Fruit fly (Drosophila melanogaster) whole organism, wandering third instar larva: ENCODE measurements around the gene Fst.

ENCODE experiments used
- Abd-B ChIP-seq: fragments of >200 bp; optimal IDR thresholded peaks from 2 replicates; lab custom pipeline; 2017; ENCODE audit warnings: missing biosample characterization, missing genetic modification characterization
- CG32264 ChIP-seq: fragments of 200-800 bp; sonication (Bioruptor generic); optimal IDR thresholded peaks from 2 replicates; lab custom pipeline; 2016; ENCODE audit warnings: missing biosample characterization, missing genetic modification characterization
- CG9705 ChIP-seq: fragments of 200-800 bp; sonication (Bioruptor generic); optimal IDR thresholded peaks from 2 replicates; lab custom pipeline; 2018; ENCODE audit warnings: missing biosample characterization, mild to moderate bottlenecking, missing genetic modification characterization
- CrebA ChIP-seq: fragments of 200-800 bp; sonication (Bioruptor generic); optimal IDR thresholded peaks from 2 replicates; lab custom pipeline; 2016; ENCODE audit warnings: missing biosample characterization, mild to moderate bottlenecking, missing genetic modification characterization, borderline replicate concordance
- Dfd ChIP-seq: fragments of >200 bp; optimal IDR thresholded peaks from 2 replicates; lab custom pipeline; 2017; ENCODE audit warnings: missing biosample characterization, missing genetic modification characterization
- Dif ChIP-seq: fragments of 200-275, 200-300 bp; sonication (Bioruptor generic); optimal IDR thresholded peaks from 2 replicates; lab custom pipeline; 2018; ENCODE audit warnings: missing biosample characterization, missing genetic modification characterization; ENCODE audit not compliant: partially characterized antibody
- GATAd ChIP-seq: sonication (Bioruptor generic); optimal IDR thresholded peaks from 2 replicates; lab custom pipeline; 2016; ENCODE audit warnings: missing biosample characterization, missing genetic modification characterization
- HLH106 ChIP-seq: fragments of 200-800 bp; optimal IDR thresholded peaks from 3 replicates; lab custom pipeline; 2019; ENCODE audit warnings: missing biosample characterization, mild to moderate bottlenecking, missing genetic modification characterization, moderate library complexity
- Hnf4 ChIP-seq: fragments of 200-800 bp; sonication (Bioruptor generic); optimal IDR thresholded peaks from 2 replicates; lab custom pipeline; 2016; ENCODE audit warnings: missing biosample characterization, mild to moderate bottlenecking, missing genetic modification characterization
- Hr78 ChIP-seq: fragments of >200 bp; optimal IDR thresholded peaks from 2 replicates; lab custom pipeline; 2017; ENCODE audit warnings: missing biosample characterization, missing genetic modification characterization
- Hr83 ChIP-seq: fragments of 200-300 bp; sonication (Bioruptor generic); optimal IDR thresholded peaks from 2 replicates; lab custom pipeline; 2016; ENCODE audit warnings: missing biosample characterization, mild to moderate bottlenecking, missing genetic modification characterization, moderate library complexity; ENCODE audit not compliant: poor library complexity, severe bottlenecking
- Jra ChIP-seq: sonication (Bioruptor generic); optimal IDR thresholded peaks from 2 replicates; lab custom pipeline; 2016; ENCODE audit warnings: missing biosample characterization, missing genetic modification characterization
- Mio ChIP-seq: sonication (Bioruptor generic); optimal IDR thresholded peaks from 2 replicates; lab custom pipeline; 2016; ENCODE audit warnings: missing biosample characterization, missing genetic modification characterization
- Myc ChIP-seq: fragments of >200 bp; optimal IDR thresholded peaks from 2 replicates; lab custom pipeline; 2017
- N ChIP-seq: fragments of >200 bp; optimal IDR thresholded peaks from 2 replicates; lab custom pipeline; 2018; ENCODE audit warnings: missing biosample characterization, missing external identifiers, missing genetic modification characterization
- OdsH ChIP-seq: fragments of 200-800 bp; sonication (Bioruptor generic); optimal IDR thresholded peaks from 2 replicates; lab custom pipeline; 2016; ENCODE audit warnings: missing biosample characterization, mild to moderate bottlenecking, missing genetic modification characterization
- Rel ChIP-seq, 2 experiments: fragments of 200-800 bp; sonication (Bioruptor generic) in 1 of 2; optimal IDR thresholded peaks; 2 replicates in 1 of 2; 3 replicates in 1 of 2; lab custom pipeline; 2016 to 2019; ENCODE audit warnings: mild to moderate bottlenecking in 2 of 2, missing biosample characterization in 2 of 2, missing genetic modification characterization in 2 of 2, moderate library complexity in 1 of 2
- Sp1 ChIP-seq: fragments of 200-800 bp; sonication (Bioruptor generic); optimal IDR thresholded peaks from 3 replicates; lab custom pipeline; 2019; ENCODE audit warnings: missing biosample characterization, mild to moderate bottlenecking, missing genetic modification characterization, moderate library complexity
- Vsx2 ChIP-seq: fragments of 200-300, 225-300 bp; sonication (Bioruptor generic); optimal IDR thresholded peaks from 2 replicates; lab custom pipeline; 2018; ENCODE audit warnings: missing biosample characterization, missing genetic modification characterization; ENCODE audit not compliant: partially characterized antibody
- br ChIP-seq: fragments of 200-800 bp; sonication (Bioruptor generic); optimal IDR thresholded peaks from 2 replicates; lab custom pipeline; 2016; ENCODE audit warnings: missing biosample characterization, missing genetic modification characterization
- brk ChIP-seq: fragments of 200-800 bp; sonication (Bioruptor generic); optimal IDR thresholded peaks from 2 replicates; lab custom pipeline; 2016; ENCODE audit warnings: missing biosample characterization, mild to moderate bottlenecking, missing genetic modification characterization
- dl ChIP-seq, 2 experiments: fragments of 175-275, 200-275 bp in 1 of 2; fragments of 200-275 bp in 1 of 2; sonication (Bioruptor generic); optimal IDR thresholded peaks; lab custom pipeline; 2018; ENCODE audit warnings: mild to moderate bottlenecking in 2 of 2, missing biosample characterization in 2 of 2, missing genetic modification characterization in 2 of 2, moderate library complexity in 2 of 2; ENCODE audit not compliant: partially characterized antibody in 2 of 2, insufficient read depth in 1 of 2
- dmrt93B ChIP-seq: fragments of 200-800 bp; sonication (Bioruptor generic); optimal IDR thresholded peaks from 2 replicates; lab custom pipeline; 2018; ENCODE audit warnings: missing biosample characterization, mild to moderate bottlenecking, missing genetic modification characterization
- dsf ChIP-seq: sonication (Bioruptor generic); optimal IDR thresholded peaks from 2 replicates; lab custom pipeline; 2016; ENCODE audit warnings: missing biosample characterization, missing genetic modification characterization, borderline replicate concordance
- ey ChIP-seq: fragments of 200-800 bp; sonication (Bioruptor generic); optimal IDR thresholded peaks from 2 replicates; lab custom pipeline; 2016; ENCODE audit warnings: missing biosample characterization, missing genetic modification characterization
- foxo ChIP-seq, 2 experiments: fragments of 200-800 bp; sonication (Bioruptor generic); optimal IDR thresholded peaks; 2 replicates in 1 of 2; 3 replicates in 1 of 2; lab custom pipeline; 2016 to 2017; ENCODE audit warnings: missing biosample characterization in 2 of 2, missing genetic modification characterization in 2 of 2
- fru ChIP-seq: fragments of 200-800 bp; sonication (Bioruptor generic); optimal IDR thresholded peaks from 3 replicates; lab custom pipeline; 2016; ENCODE audit warnings: missing biosample characterization, mild to moderate bottlenecking, missing genetic modification characterization
- h ChIP-seq: fragments of 200-800 bp; sonication (Bioruptor generic); optimal IDR thresholded peaks from 3 replicates; lab custom pipeline; 2016; ENCODE audit warnings: missing biosample characterization, mild to moderate bottlenecking, missing genetic modification characterization
- jim ChIP-seq: fragments of 175-275, 200-325 bp; sonication (Bioruptor generic); optimal IDR thresholded peaks from 2 replicates; lab custom pipeline; 2016; ENCODE audit warnings: missing biosample characterization, mild to moderate bottlenecking, missing genetic modification characterization
- lola ChIP-seq: fragments of >200 bp; optimal IDR thresholded peaks from 2 replicates; lab custom pipeline; 2017; ENCODE audit warnings: missing biosample characterization, missing genetic modification characterization
- pan ChIP-seq: fragments of >200 bp; optimal IDR thresholded peaks from 2 replicates; lab custom pipeline; 2017
- psq ChIP-seq: fragments of 200-800 bp; sonication (Bioruptor generic); optimal IDR thresholded peaks from 3 replicates; lab custom pipeline; 2017; ENCODE audit warnings: missing biosample characterization, mild to moderate bottlenecking, missing genetic modification characterization, moderate library complexity
- rgr ChIP-seq: fragments of 200-800 bp; sonication (Bioruptor generic); optimal IDR thresholded peaks from 3 replicates; lab custom pipeline; 2016; ENCODE audit warnings: missing biosample characterization, mild to moderate bottlenecking, missing genetic modification characterization
- sage ChIP-seq: fragments of 200-800 bp; sonication (Bioruptor generic); optimal IDR thresholded peaks from 2 replicates; lab custom pipeline; 2016; ENCODE audit warnings: missing biosample characterization, mild to moderate bottlenecking, missing genetic modification characterization
- sv ChIP-seq: fragments of 200-800 bp; sonication (Bioruptor generic); optimal IDR thresholded peaks from 3 replicates; lab custom pipeline; 2016; ENCODE audit warnings: missing biosample characterization, missing genetic modification characterization
- tai ChIP-seq: sonication (Bioruptor generic); optimal IDR thresholded peaks from 2 replicates; lab custom pipeline; 2016; ENCODE audit warnings: missing biosample characterization, missing genetic modification characterization
- usp ChIP-seq: fragments of >200 bp; optimal IDR thresholded peaks from 2 replicates; lab custom pipeline; 2017; ENCODE audit warnings: missing biosample characterization, missing genetic modification characterization
- woc ChIP-seq: sonication (Bioruptor generic); optimal IDR thresholded peaks from 2 replicates; lab custom pipeline; 2016; ENCODE audit warnings: missing biosample characterization, mild to moderate bottlenecking, missing genetic modification characterization

Fst gene

dm6 chr3R:9631564-9631963 is 14.4 kb downstream of the Fst start, which contains the start of gene SpdS:
TSS of gene SpdS (plus strand) at chr3R:9631641.
- no peak for TF ChIP-seq Rel (GFP tag; optimal IDR thresholded peaks at IDR 0.05; lab: Kevin White, UChicago)
- TF ChIP-seq Rel (tag; optimal IDR thresholded peaks at IDR 0.05; lab: Kevin White, UChicago), result peak; percentile 48
- TF ChIP-seq Jra (GFP tag; lab: Kevin White, UChicago), result no peak

DNA sequence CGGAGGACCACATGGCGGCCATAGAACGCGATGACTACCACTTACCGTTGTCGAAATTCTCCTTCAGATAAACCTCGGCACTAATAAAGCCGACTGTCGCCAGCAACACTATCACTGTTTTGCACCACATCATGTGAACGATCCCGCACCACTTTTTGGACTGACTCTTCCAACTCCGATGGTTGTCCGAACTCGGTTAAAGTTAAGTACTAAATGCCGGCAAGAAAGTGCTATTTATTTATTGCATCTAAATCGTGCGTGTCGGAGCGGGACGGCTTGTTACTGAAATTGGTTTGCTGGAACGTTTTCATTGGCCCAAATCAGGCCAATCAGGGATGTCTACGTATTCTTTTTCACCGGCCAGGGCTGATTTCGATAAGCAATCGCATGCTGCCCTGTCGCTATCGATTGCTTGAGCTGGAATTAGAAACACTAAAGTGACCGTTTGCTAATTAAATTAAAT is 15.3 kb downstream of the Fst start, which contains the start of gene Calr:
TSS of gene Calr (minus strand) at position 219 of the 463 bp plus-strand sequence.
- TF ChIP-seq Hnf4 (GFP tag; lab: Kevin White, UChicago) (peak; percentile 61), fru (peak; percentile 13), Vsx2 (GFP tag; lab: Kevin White, UChicago) (no peak), psq (GFP tag; lab: Kevin White, UChicago) (peak; percentile 81), rgr (peak; percentile 64), tai (GFP tag; lab: Kevin White, UChicago) (no peak), usp (GFP tag; lab: Kevin White, UChicago) (no peak), Dfd (GFP tag; lab: Kevin White, UChicago) (no peak), Rel (GFP tag; optimal IDR thresholded peaks at IDR 0.05; lab: Kevin White, UChicago) (peak; percentile 48), Rel (tag; optimal IDR thresholded peaks at IDR 0.05; lab: Kevin White, UChicago) (peak; percentile 52), CG32264 (GFP tag; lab: Kevin White, UChicago) (no peak), dmrt93B (GFP tag; lab: Kevin White, UChicago) (no peak), GATAd (GFP tag; lab: Kevin White, UChicago) (no peak), sv (GFP tag; lab: Kevin White, UChicago) (peak; percentile 44), Jra (GFP tag; lab: Kevin White, UChicago) (peak; percentile 50), pan (lab: Kevin White, UChicago) (no peak), Dif (GFP tag; lab: Kevin White, UChicago) (peak; percentile 86), h (peak; percentile 41), brk (GFP tag; lab: Kevin White, UChicago) (peak; percentile 49), ey (GFP tag; lab: Kevin White, UChicago) (peak; percentile 44), HLH106 (tag; lab: Kevin White, UChicago) (no peak), Mio (GFP tag; lab: Kevin White, UChicago) (peak; percentile 30), Hr78 (GFP tag; lab: Kevin White, UChicago) (no peak), CG9705 (GFP tag; lab: Kevin White, UChicago) (peak; percentile 4), OdsH (GFP tag; lab: Kevin White, UChicago) (no peak), lola (GFP tag; lab: Kevin White, UChicago) (no peak), Sp1 (GFP tag; lab: Kevin White, UChicago) (peak; percentile 65), N (GFP tag; lab: Kevin White, UChicago) (no peak), dsf (GFP tag; lab: Kevin White, UChicago) (no peak), br (GFP tag; lab: Kevin White, UChicago) (peak; percentile 74), foxo (GFP tag; optimal IDR thresholded peaks at IDR 0.05; lab: Kevin White, UChicago) (peak; percentile 48 to 52), Hr83 (GFP tag; lab: Kevin White, UChicago) (peak; percentile 63), Myc (lab: Kevin White, UChicago) (no peak), sage (GFP tag; lab: Kevin White, UChicago) (no peak), Abd-B (no peak), CrebA (no peak), dl (GFP tag; optimal IDR thresholded peaks at IDR 0.05; lab: Kevin White, UChicago; ENCODE audit: insufficient read depth in 1 of 2, partially characterized antibody in 2 of 2) (peak in 1 of 2 experiments; percentile 50), woc (GFP tag; lab: Kevin White, UChicago) (no peak), jim (GFP tag; lab: Kevin White, UChicago) (peak; percentile 44)
